Worm (Caenorhabditis elegans) whole organism, L2 larva: Measurements from ENCODE around the gene K09A11.1.

Experiments used
- F13H6.1 ChIP-seq: sonication (generic microtip); optimal IDR thresholded peaks from 2 replicates; lab custom pipeline; 2016; ENCODE audit warnings: missing genetic modification characterization, missing compliant biosample characterization
- R02D3.7 ChIP-seq: fragments of 150-350 bp; optimal IDR thresholded peaks from 2 replicates; lab custom pipeline; 2014; ENCODE audit warnings: missing biosample characterization, missing genetic modification characterization
- ceh-82 ChIP-seq: fragments of 150-350 bp; optimal IDR thresholded peaks from 2 replicates; lab custom pipeline; 2014; ENCODE audit warnings: missing biosample characterization, missing genetic modification characterization
- dmd-4 ChIP-seq: sonication (generic microtip); optimal IDR thresholded peaks from 2 replicates; lab custom pipeline; 2017; ENCODE audit warnings: missing biosample characterization, missing genetic modification characterization
- elt-3 ChIP-seq: sonication (generic microtip); optimal IDR thresholded peaks from 2 replicates; lab custom pipeline; 2017; ENCODE audit warnings: missing biosample characterization, missing genetic modification characterization
- mdl-1 ChIP-seq, 2 experiments: fragments of 150-350 bp in 1 of 2; sonication (generic microtip) in 1 of 2; optimal IDR thresholded peaks; 2 replicates each; lab custom pipeline; 2017; ENCODE audit warnings: missing biosample characterization in 2 of 2, missing genetic modification characterization in 2 of 2
- nhr-237 ChIP-seq: fragments of 150-350 bp; optimal IDR thresholded peaks from 2 replicates; lab custom pipeline; 2014; ENCODE audit warnings: missing biosample characterization, missing genetic modification characterization
- nhr-25 ChIP-seq: fragments of 150-350 bp; sonication (generic microtip); optimal IDR thresholded peaks from 3 replicates; lab custom pipeline; 2014; ENCODE audit warnings: missing biosample characterization, missing genetic modification characterization
- nhr-6 ChIP-seq: fragments of 150-350 bp; optimal IDR thresholded peaks from 2 replicates; lab custom pipeline; 2014; ENCODE audit warnings: missing biosample characterization, missing genetic modification characterization
- skn-1 ChIP-seq: sonication (generic microtip); optimal IDR thresholded peaks from 2 replicates; lab custom pipeline; 2017; ENCODE audit warnings: missing biosample characterization, missing genetic modification characterization

DNA sequence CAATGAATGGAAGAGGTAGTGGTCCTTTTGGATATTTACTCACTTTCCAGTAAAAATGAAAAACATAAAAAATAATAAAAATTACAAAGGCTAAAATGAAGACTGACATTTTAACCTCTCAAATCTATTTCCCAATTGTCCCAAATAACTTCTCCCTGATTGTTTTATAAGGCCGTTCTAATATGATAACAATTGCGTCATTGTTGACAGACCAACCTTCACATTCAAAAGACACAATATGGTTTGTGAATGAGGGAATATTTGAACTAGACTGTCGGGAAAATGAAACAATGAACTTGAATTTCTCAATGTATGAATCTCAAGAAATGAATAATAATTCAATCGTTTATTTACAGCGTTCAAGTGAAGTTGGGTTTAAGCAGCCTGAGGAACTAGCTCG lies 4.9 kb downstream of the K09A11.1 start, which contains the start of gene cyp-14A1:
- TF ChIP-seq ceh-82 (tag; lab: Kevin White, UChicago) (no peak), dmd-4 (tag; lab: Kevin White, UChicago) (no peak), elt-3 (tag; lab: Kevin White, UChicago) (no peak), nhr-237 (no peak), F13H6.1 (tag; lab: Kevin White, UChicago) (no peak), mdl-1 (tag; optimal IDR thresholded peaks at IDR 0.05; lab: Kevin White, UChicago) (no peak), skn-1 (tag; lab: Kevin White, UChicago) (no peak), nhr-25 (tag; lab: Kevin White, UChicago) (no peak), nhr-6 (tag; lab: Kevin White, UChicago) (no peak), R02D3.7 (no peak)
